Fruit fly (Drosophila melanogaster): Measurements from ENCODE around the gene CG5013.

The CG5013 gene

dm6 chr3R:16094918-16095317 is 45.4 kb downstream of the CG5013 start:
- TF ChIP-seq CG14655 (GFP tag; optimal IDR thresholded peaks at IDR 0.05) (peak; percentile 21), gl (tag; optimal IDR thresholded peaks at IDR 0.05) (no peak)

- TF ChIP-seq fd96Ca (GFP tag; IDR thresholded peaks at IDR 0.05): peak; percentile 98
- TF ChIP-seq rn (GFP tag; IDR thresholded peaks at IDR 0.05): peak; percentile 96
- peak; percentile 98 for TF ChIP-seq Pif1B (GFP tag; optimal IDR thresholded peaks at IDR 0.05)
- peak; percentile 99 for TF ChIP-seq Pif1A (GFP tag; optimal IDR thresholded peaks at IDR 0.05)
- TF ChIP-seq CG8159 (tag; optimal IDR thresholded peaks at IDR 0.05): peak; percentile 99
- TF ChIP-seq CG14655 (GFP tag; optimal IDR thresholded peaks at IDR 0.05): peak; percentile 99
- peak; percentile 94 for TF ChIP-seq CG13204 (GFP tag; optimal IDR thresholded peaks at IDR 0.05)
- peak; percentile 99 for TF ChIP-seq CG9948 (tag; optimal IDR thresholded peaks at IDR 0.05)
- TF ChIP-seq CG32121 (GFP tag; IDR thresholded peaks at IDR 0.05): peak; percentile 99
- peak; percentile 97 for TF ChIP-seq D1 (tag; optimal IDR thresholded peaks at IDR 0.05)
- TF ChIP-seq CG4496 (GFP tag; IDR thresholded peaks at IDR 0.05): peak; percentile 99
- peak; percentile 96 for TF ChIP-seq EcR (GFP tag; optimal IDR thresholded peaks at IDR 0.05)
- peak; percentile 99 for TF ChIP-seq Snoo (tag; optimal IDR thresholded peaks at IDR 0.05)
- peak; percentile 95 for TF ChIP-seq CG10348 (GFP tag; IDR thresholded peaks at IDR 0.05)
- peak; percentile 99 for TF ChIP-seq CG34367 (tag; optimal IDR thresholded peaks at IDR 0.05)
- peak; percentile 97 for TF ChIP-seq gl (tag; optimal IDR thresholded peaks at IDR 0.05)
- peak; percentile 98 for TF ChIP-seq Ets98B (GFP tag; IDR thresholded peaks at IDR 0.05)
- TF ChIP-seq CG15710 (tag; optimal IDR thresholded peaks at IDR 0.05): peak; percentile 99
- peak; percentile 99 for TF ChIP-seq CG17806 (tag; optimal IDR thresholded peaks at IDR 0.05)
- peak; percentile 97 for TF ChIP-seq CG12605 (GFP tag; IDR thresholded peaks at IDR 0.05)
- peak; percentile 99 for TF ChIP-seq CG8301 (tag; optimal IDR thresholded peaks at IDR 0.05)
Observed at dm6 chr3R:16097661-16098329, 48.3 kb downstream of the CG5013 start.

- TF ChIP-seq Ets98B (GFP tag; IDR thresholded peaks at IDR 0.05) (no peak), CG8159 (tag; optimal IDR thresholded peaks at IDR 0.05) (peak; percentile 31)
Observed at dm6 chr3R:16098333-16099267, 49.1 kb downstream of the CG5013 start, which contains the start of the genes Mhcl and Akt. TSS of gene Mhcl (minus strand) at chr3R:16098761. TSS of gene Akt (plus strand) at chr3R:16099228.

dm6 chr3R:16099268-16100240 is 50.1 kb downstream of the CG5013 start:
- peak; percentile 10; the same call in 1 of the 2 replicates for TF ChIP-seq CG12605 (GFP tag; IDR thresholded peaks at IDR 0.05)
- TF ChIP-seq Pif1B (GFP tag; optimal IDR thresholded peaks at IDR 0.05): peak; percentile 55
- peak; percentile 89 for TF ChIP-seq CG13204 (GFP tag; optimal IDR thresholded peaks at IDR 0.05)
- TF ChIP-seq CG8159 (tag; optimal IDR thresholded peaks at IDR 0.05): no peak
- TF ChIP-seq CG10348 (GFP tag; IDR thresholded peaks at IDR 0.05): no peak
- no peak for TF ChIP-seq CG17806 (tag; optimal IDR thresholded peaks at IDR 0.05)
- peak; percentile 0 for TF ChIP-seq CG8301 (tag; optimal IDR thresholded peaks at IDR 0.05)
- peak; percentile 75; the same call in 2 of the 3 replicates for TF ChIP-seq fd96Ca (GFP tag; IDR thresholded peaks at IDR 0.05)
- TF ChIP-seq CG34367 (tag; optimal IDR thresholded peaks at IDR 0.05): peak; percentile 30
- no peak for TF ChIP-seq D1 (tag; optimal IDR thresholded peaks at IDR 0.05)
- TF ChIP-seq CG14655 (GFP tag; optimal IDR thresholded peaks at IDR 0.05): peak; percentile 34
- peak; percentile 93 for TF ChIP-seq EcR (GFP tag; optimal IDR thresholded peaks at IDR 0.05)
- peak; percentile 73 for TF ChIP-seq CG32121 (GFP tag; IDR thresholded peaks at IDR 0.05)
- no peak for TF ChIP-seq rn (GFP tag; IDR thresholded peaks at IDR 0.05)
- peak; percentile 68 for TF ChIP-seq Ets98B (GFP tag; IDR thresholded peaks at IDR 0.05)
- no peak for TF ChIP-seq CG9948 (tag; optimal IDR thresholded peaks at IDR 0.05)
- peak; percentile 12 for TF ChIP-seq gl (tag; optimal IDR thresholded peaks at IDR 0.05)
- peak; percentile 52 for TF ChIP-seq CG4496 (GFP tag; IDR thresholded peaks at IDR 0.05)
- TF ChIP-seq Pif1A (GFP tag; optimal IDR thresholded peaks at IDR 0.05): peak; percentile 48
- TF ChIP-seq CG15710 (tag; optimal IDR thresholded peaks at IDR 0.05): peak; percentile 25
- TF ChIP-seq Snoo (tag; optimal IDR thresholded peaks at IDR 0.05): peak; percentile 98

Data from whole organism, pupa.